Worm (Caenorhabditis elegans) whole organism, late embryonic: ENCODE data around the gene T26A8.3.
A peak's percentile ranks its signal among the peaks of the same experiment; 100 is the strongest.

Source experiments
- C38D4.7 ChIP-seq: fragments of 200-800 bp; sonication (Bioruptor generic); optimal IDR thresholded peaks from 2 replicates; lab custom pipeline; 2018; ENCODE audit warnings: mild to moderate bottlenecking, missing genetic modification characterization, moderate library complexity, missing compliant biosample characterization
- F13H6.1 ChIP-seq: sonication (generic microtip); optimal IDR thresholded peaks from 2 replicates; lab custom pipeline; 2016; ENCODE audit warnings: missing genetic modification characterization, missing compliant biosample characterization
- K02D7.2 ChIP-seq: sonication (generic microtip); optimal IDR thresholded peaks from 2 replicates; lab custom pipeline; 2017; ENCODE audit warnings: mild to moderate bottlenecking, missing genetic modification characterization, missing compliant biosample characterization
- K09A11.1 ChIP-seq: sonication (generic microtip); optimal IDR thresholded peaks from 2 replicates; lab custom pipeline; 2017; ENCODE audit warnings: antibody characterized with exemption, mild to moderate bottlenecking, missing genetic modification characterization, missing compliant biosample characterization; ENCODE audit not compliant: insufficient read depth
- T23F11.4 ChIP-seq: fragments of 200-800 bp; sonication (Bioruptor generic); optimal IDR thresholded peaks from 2 replicates; lab custom pipeline; 2018; ENCODE audit warnings: mild to moderate bottlenecking, missing genetic modification characterization, missing compliant biosample characterization
- ama-1 ChIP-seq: fragments of 150-350 bp; optimal IDR thresholded peaks from 2 replicates; lab custom pipeline; 2014
- ceh-14 ChIP-seq: sonication (generic microtip); optimal IDR thresholded peaks from 2 replicates; lab custom pipeline; 2016; ENCODE audit warnings: missing genotype, missing genetic modification characterization, missing compliant biosample characterization
- ceh-18 ChIP-seq: sonication (generic microtip); optimal IDR thresholded peaks from 2 replicates; lab custom pipeline; 2016; ENCODE audit warnings: missing genetic modification characterization, missing compliant biosample characterization
- ceh-19 ChIP-seq: fragments of 200-800 bp; sonication (Bioruptor generic); optimal IDR thresholded peaks from 2 replicates; lab custom pipeline; 2018; ENCODE audit warnings: mild to moderate bottlenecking, missing genetic modification characterization, missing compliant biosample characterization
- ceh-2 ChIP-seq: sonication (generic microtip); optimal IDR thresholded peaks from 2 replicates; lab custom pipeline; 2016; ENCODE audit warnings: missing genotype, missing genetic modification characterization, missing compliant biosample characterization
- ceh-24 ChIP-seq: sonication (generic microtip); optimal IDR thresholded peaks from 2 replicates; lab custom pipeline; 2016; ENCODE audit warnings: mild to moderate bottlenecking, missing genetic modification characterization, missing compliant biosample characterization
- ceh-30 ChIP-seq: fragments of 150-350 bp; optimal IDR thresholded peaks from 2 replicates; lab custom pipeline; 2014; ENCODE audit warnings: missing biosample characterization, missing genetic modification characterization
- ceh-31 ChIP-seq: sonication (generic microtip); optimal IDR thresholded peaks from 2 replicates; lab custom pipeline; 2016; ENCODE audit warnings: missing genetic modification characterization, missing compliant biosample characterization
- ceh-34 ChIP-seq: sonication (generic microtip); optimal IDR thresholded peaks from 2 replicates; lab custom pipeline; 2016; ENCODE audit warnings: mild to moderate bottlenecking, missing genetic modification characterization, missing compliant biosample characterization
- ceh-45 ChIP-seq: fragments of 200-800 bp; sonication (Bioruptor generic); IDR thresholded peaks from 2 replicates; pipeline ENCODE4 v1.3.6; 2022; ENCODE audit warnings: missing genetic modification reagents, missing genetic modification characterization, missing compliant biosample characterization
- ceh-48 ChIP-seq: sonication (generic microtip); optimal IDR thresholded peaks from 2 replicates; lab custom pipeline; 2016; ENCODE audit warnings: missing genetic modification characterization, inconsistent platforms, missing compliant biosample characterization
- ceh-9 ChIP-seq: sonication (generic microtip); optimal IDR thresholded peaks from 2 replicates; lab custom pipeline; 2016; ENCODE audit warnings: mild to moderate bottlenecking, missing genetic modification characterization, inconsistent platforms, missing compliant biosample characterization
- che-1 ChIP-seq: sonication (generic microtip); optimal IDR thresholded peaks from 2 replicates; lab custom pipeline; 2016; ENCODE audit warnings: mild to moderate bottlenecking, missing genetic modification characterization, missing compliant biosample characterization
- dve-1 ChIP-seq: sonication (generic microtip); optimal IDR thresholded peaks from 2 replicates; lab custom pipeline; 2017; ENCODE audit warnings: antibody characterized with exemption, mild to moderate bottlenecking, missing genetic modification characterization, missing compliant biosample characterization
- elt-2 ChIP-seq: sonication (generic microtip); optimal IDR thresholded peaks from 2 replicates; lab custom pipeline; 2016; ENCODE audit warnings: missing genetic modification reagents, missing genetic modification characterization, missing compliant biosample characterization
- elt-4 ChIP-seq: sonication (generic microtip); optimal IDR thresholded peaks from 2 replicates; lab custom pipeline; 2016; ENCODE audit warnings: missing genetic modification characterization, missing compliant biosample characterization
- ets-4 ChIP-seq: sonication (generic microtip); optimal IDR thresholded peaks from 2 replicates; lab custom pipeline; 2016; ENCODE audit warnings: missing genetic modification characterization, missing compliant biosample characterization
- eyg-1 ChIP-seq: sonication (generic microtip); optimal IDR thresholded peaks from 2 replicates; lab custom pipeline; 2016; ENCODE audit warnings: missing genotype, missing genetic modification characterization, missing compliant biosample characterization
- fax-1 ChIP-seq: sonication (generic microtip); optimal IDR thresholded peaks from 2 replicates; lab custom pipeline; 2016; ENCODE audit warnings: missing genotype, missing genetic modification characterization, missing compliant biosample characterization
- fkh-6 ChIP-seq: sonication (generic microtip); optimal IDR thresholded peaks from 2 replicates; lab custom pipeline; 2016; ENCODE audit warnings: missing genetic modification characterization, missing compliant biosample characterization
- gmeb-2 ChIP-seq: sonication (generic microtip); optimal IDR thresholded peaks from 2 replicates; lab custom pipeline; 2016; ENCODE audit warnings: missing genetic modification characterization, inconsistent platforms, missing compliant biosample characterization
- hlh-30 ChIP-seq: sonication (generic microtip); optimal IDR thresholded peaks from 2 replicates; lab custom pipeline; 2017; ENCODE audit warnings: antibody characterized with exemption, missing genetic modification characterization, missing compliant biosample characterization; ENCODE audit not compliant: insufficient read depth
- hlh-6 ChIP-seq: sonication (generic microtip); optimal IDR thresholded peaks from 2 replicates; lab custom pipeline; 2016; ENCODE audit warnings: missing genotype, missing genetic modification characterization, missing compliant biosample characterization
- madf-2 ChIP-seq: sonication (generic microtip); optimal IDR thresholded peaks from 2 replicates; lab custom pipeline; 2017; ENCODE audit warnings: missing genetic modification characterization, missing compliant biosample characterization
- mec-3 ChIP-seq: sonication (generic microtip); optimal IDR thresholded peaks from 2 replicates; lab custom pipeline; 2016; ENCODE audit warnings: borderline replicate concordance, missing genetic modification characterization, missing compliant biosample characterization
- nfya-1 ChIP-seq: sonication (generic microtip); optimal IDR thresholded peaks from 2 replicates; lab custom pipeline; 2017; ENCODE audit warnings: missing genetic modification characterization, mild to moderate bottlenecking, missing compliant biosample characterization, antibody characterized with exemption, moderate library complexity
- nhr-232 ChIP-seq: sonication (generic microtip); optimal IDR thresholded peaks from 2 replicates; lab custom pipeline; 2016; ENCODE audit warnings: missing genetic modification characterization, missing compliant biosample characterization
- npax-4 ChIP-seq: sonication (generic microtip); optimal IDR thresholded peaks from 2 replicates; lab custom pipeline; 2016; ENCODE audit warnings: missing genetic modification characterization, missing compliant biosample characterization
- odd-2 ChIP-seq: sonication (generic microtip); optimal IDR thresholded peaks from 2 replicates; lab custom pipeline; 2017; ENCODE audit warnings: antibody characterized with exemption, mild to moderate bottlenecking, missing genetic modification characterization, missing compliant biosample characterization
- pat-9 ChIP-seq: fragments of 200-800 bp; sonication (Bioruptor generic); optimal IDR thresholded peaks from 2 replicates; lab custom pipeline; 2018; ENCODE audit warnings: mild to moderate bottlenecking, missing genetic modification characterization, moderate library complexity, missing compliant biosample characterization
- pax-1 ChIP-seq: fragments of 150-350 bp; optimal IDR thresholded peaks from 2 replicates; lab custom pipeline; 2014; ENCODE audit warnings: missing biosample characterization, missing genetic modification characterization
- pha-2 ChIP-seq: sonication (generic microtip); optimal IDR thresholded peaks from 2 replicates; lab custom pipeline; 2017; ENCODE audit warnings: mild to moderate bottlenecking, missing genetic modification characterization, missing compliant biosample characterization
- pqm-1 ChIP-seq: sonication (generic microtip); optimal IDR thresholded peaks from 2 replicates; lab custom pipeline; 2016; ENCODE audit warnings: missing genetic modification characterization, missing compliant biosample characterization
- ref-2 ChIP-seq: sonication (generic microtip); optimal IDR thresholded peaks from 2 replicates; lab custom pipeline; 2016; ENCODE audit warnings: missing genetic modification characterization, missing compliant biosample characterization
- sdc-2 ChIP-seq: sonication (generic microtip); optimal IDR thresholded peaks from 2 replicates; lab custom pipeline; 2016; ENCODE audit warnings: missing genotype, missing genetic modification characterization, missing compliant biosample characterization
- sox-2 ChIP-seq: fragments of 200-800 bp; sonication (Bioruptor generic); IDR thresholded peaks from 2 replicates; pipeline ENCODE4 v1.3.6; 2022; ENCODE audit warnings: missing genetic modification reagents, missing genetic modification characterization, missing compliant biosample characterization
- sox-4 ChIP-seq: sonication (generic microtip); optimal IDR thresholded peaks from 2 replicates; lab custom pipeline; 2017; ENCODE audit warnings: mild to moderate bottlenecking, missing genetic modification characterization, inconsistent platforms, missing compliant biosample characterization
- syd-9 ChIP-seq: sonication (generic microtip); optimal IDR thresholded peaks from 2 replicates; lab custom pipeline; 2016; ENCODE audit warnings: mild to moderate bottlenecking, missing genetic modification characterization, moderate library complexity, missing compliant biosample characterization
- tbx-2 ChIP-seq: sonication (generic microtip); optimal IDR thresholded peaks from 2 replicates; lab custom pipeline; 2016; ENCODE audit warnings: missing genetic modification characterization, missing compliant biosample characterization
- tbx-7 ChIP-seq: sonication (generic microtip); optimal IDR thresholded peaks from 2 replicates; lab custom pipeline; 2016; ENCODE audit warnings: missing genotype, missing genetic modification characterization, missing compliant biosample characterization
- unc-3 ChIP-seq, 2 experiments: fragments of 200-800 bp in 1 of 2; sonication (Bioruptor generic) in 1 of 2; sonication (generic microtip) in 1 of 2; conservative IDR thresholded peaks in 1 of 2; optimal IDR thresholded peaks in 1 of 2; 2 replicates each; pipeline versions ENCODE4 v1.3.6 to Lab custom; 2016 to 2022; ENCODE audit warnings: missing compliant biosample characterization in 2 of 2, missing genetic modification characterization in 2 of 2, missing genetic modification reagents in 1 of 2
- unc-42 ChIP-seq: sonication (generic microtip); optimal IDR thresholded peaks from 2 replicates; lab custom pipeline; 2016; ENCODE audit warnings: missing genotype, missing genetic modification characterization, missing compliant biosample characterization
- unc-55 ChIP-seq: sonication (generic microtip); optimal IDR thresholded peaks from 2 replicates; lab custom pipeline; 2017; ENCODE audit warnings: missing biosample characterization, missing genetic modification reagents, missing genetic modification characterization
- unc-86 ChIP-seq: sonication (generic microtip); optimal IDR thresholded peaks from 2 replicates; lab custom pipeline; 2016; ENCODE audit warnings: missing genetic modification characterization, missing compliant biosample characterization
- ztf-16 ChIP-seq: sonication (generic microtip); optimal IDR thresholded peaks from 2 replicates; lab custom pipeline; 2017; ENCODE audit warnings: missing genetic modification characterization, missing compliant biosample characterization

Gene T26A8.3

ce11 chrIV:8446904-8447303, 20.5 kb upstream of the T26A8.3 start, which contains the start of gene T01B11.1:
T01B11.1 (plus strand) TSS chrIV:8447204.
- TF ChIP-seq ztf-16 (tag; lab: Kevin White, UChicago) (no peak), mec-3 (tag; lab: Kevin White, UChicago) (no peak)

ce11 chrIV:8432709-8433108, 6.3 kb upstream of the T26A8.3 start, which contains the start of the genes T26A8.4 and pdtf-1:
T26A8.4 (minus strand) TSS chrIV:8432893.
pdtf-1 (plus strand) TSS chrIV:8433038.
- TF ChIP-seq ets-4 (tag; lab: Kevin White, UChicago) (peak; percentile 29), unc-3 (GFP tag; conservative IDR thresholded peaks at IDR 0.05; lab: Robert Waterston, UW) (no peak), unc-3 (tag; optimal IDR thresholded peaks at IDR 0.05; lab: Kevin White, UChicago) (peak; percentile 52), elt-4 (tag; lab: Kevin White, UChicago) (no peak), K09A11.1 (peak; percentile 50), eyg-1 (tag; lab: Kevin White, UChicago) (no peak), ceh-14 (no peak), ceh-24 (tag; lab: Kevin White, UChicago) (no peak), che-1 (tag; lab: Kevin White, UChicago) (no peak), nhr-232 (tag; lab: Kevin White, UChicago) (no peak), ceh-31 (tag; lab: Kevin White, UChicago) (peak; percentile 72), unc-42 (peak; percentile 70), pha-2 (no peak), pat-9 (peak; percentile 41), unc-86 (tag; lab: Kevin White, UChicago) (peak; percentile 7), unc-55 (GFP tag; lab: Kevin White, UChicago) (peak; percentile 87), pax-1 (peak; percentile 94), dve-1 (tag; lab: Kevin White, UChicago) (peak; percentile 65), K02D7.2 (no peak), tbx-2 (tag; lab: Kevin White, UChicago) (peak; percentile 65), ceh-2 (tag; lab: Kevin White, UChicago) (peak; percentile 1), T23F11.4 (GFP tag; lab: Kevin White, UChicago) (peak; percentile 15), hlh-6 (tag; lab: Kevin White, UChicago) (no peak), ceh-18 (peak; percentile 85), ceh-9 (tag; lab: Kevin White, UChicago) (no peak), fax-1 (tag; lab: Kevin White, UChicago) (no peak), elt-2 (peak; percentile 52), npax-4 (no peak), ztf-16 (tag; lab: Kevin White, UChicago) (no peak), nfya-1 (tag; lab: Kevin White, UChicago) (peak; percentile 99), sox-2 (GFP tag; lab: Robert Waterston, UW) (no peak), madf-2 (tag; lab: Kevin White, UChicago) (peak; percentile 31), ama-1 (lab: Kevin White, UChicago) (peak; percentile 92), odd-2 (tag; lab: Kevin White, UChicago) (no peak), hlh-30 (peak; percentile 95), tbx-7 (no peak), ceh-30 (tag; lab: Kevin White, UChicago) (no peak), ceh-34 (peak; percentile 70), ceh-45 (GFP tag; lab: Robert Waterston, UW) (no peak), sox-4 (no peak), mec-3 (tag; lab: Kevin White, UChicago) (no peak), F13H6.1 (no peak), ceh-48 (tag; lab: Kevin White, UChicago) (peak; percentile 11), pqm-1 (no peak), ref-2 (tag; lab: Kevin White, UChicago) (peak; percentile 91), fkh-6 (tag; lab: Kevin White, UChicago) (no peak), ceh-19 (GFP tag; lab: Kevin White, UChicago) (peak; percentile 45), sdc-2 (tag; lab: Kevin White, UChicago) (no peak), C38D4.7 (GFP tag; lab: Kevin White, UChicago) (no peak), gmeb-2 (tag; lab: Kevin White, UChicago) (no peak), syd-9 (tag; lab: Kevin White, UChicago) (peak; percentile 37)
